Fruit fly (Drosophila melanogaster): ENCODE data around the gene CG13625.

CG13625 gene

DNA sequence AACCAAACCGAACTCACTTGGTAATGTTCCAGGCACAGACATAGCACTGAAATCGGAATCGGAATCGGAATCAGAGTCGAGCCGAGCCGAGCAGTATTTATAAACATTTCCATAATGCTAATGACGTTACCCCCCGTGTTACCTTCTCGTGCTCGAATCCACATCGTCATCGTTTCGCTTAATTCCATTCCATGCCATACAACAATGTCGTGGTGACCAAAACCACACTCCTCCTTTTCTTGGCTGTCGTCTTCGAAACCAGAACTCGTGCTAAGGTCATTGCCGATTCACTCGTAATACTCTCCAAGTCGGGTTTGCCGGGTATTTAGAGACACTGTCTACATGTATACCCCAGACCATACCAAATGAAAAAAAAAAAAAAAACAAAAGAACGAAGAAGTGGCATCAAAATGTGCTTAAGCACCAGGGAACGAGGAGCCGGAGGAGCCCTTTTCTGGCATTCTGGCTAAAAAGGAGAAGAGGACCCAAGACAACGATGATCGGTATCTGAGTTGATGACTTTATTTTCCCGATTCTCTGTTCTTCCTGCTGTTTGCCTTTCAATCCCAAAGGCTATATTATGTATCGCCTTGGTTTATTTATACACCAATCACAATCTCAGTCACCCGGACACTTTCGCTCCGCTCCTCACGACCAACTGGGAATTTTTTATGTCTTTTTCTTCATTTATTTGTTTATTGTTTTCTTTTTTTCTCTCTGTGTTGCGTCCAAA is 18.6 kb upstream of the CG13625 start (continued):
- TF ChIP-seq nom (GFP tag; optimal IDR thresholded peaks at IDR 0.05) = peak; percentile 80
- peak; percentile 42 for TF ChIP-seq abd-A (tag; optimal IDR thresholded peaks at IDR 0.05)
- TF ChIP-seq ham (GFP tag; IDR thresholded peaks at IDR 0.05) = no peak
- TF ChIP-seq grn (GFP tag; optimal IDR thresholded peaks at IDR 0.05) = peak; percentile 47
- peak; percentile 42 for TF ChIP-seq Blimp-1 (GFP tag; optimal IDR thresholded peaks at IDR 0.05)
- TF ChIP-seq br (optimal IDR thresholded peaks at IDR 0.05) = no peak
- TF ChIP-seq Dfd (GFP tag; optimal IDR thresholded peaks at IDR 0.05) = no peak
- TF ChIP-seq Nf-YC (tag; optimal IDR thresholded peaks at IDR 0.05) = no peak
- TF ChIP-seq row (GFP tag; IDR thresholded peaks at IDR 0.05) = no peak
- TF ChIP-seq D (optimal IDR thresholded peaks at IDR 0.05) = no peak
- no peak for TF ChIP-seq D (GFP tag; optimal IDR thresholded peaks at IDR 0.05)
- peak; percentile 77 for TF ChIP-seq Deaf1 (tag; optimal IDR thresholded peaks at IDR 0.05)
- TF ChIP-seq CG13894 (tag; optimal IDR thresholded peaks at IDR 0.05) = peak; percentile 81
- TF ChIP-seq kni (GFP tag; optimal IDR thresholded peaks at IDR 0.05) = peak; percentile 1
- no peak for TF ChIP-seq Scr (GFP tag; IDR thresholded peaks at IDR 0.05; ENCODE audit: partially characterized antibody)
- TF ChIP-seq sens (GFP tag) = peak; percentile 83
- peak in 1 of 2 experiments; percentile 25 for TF ChIP-seq eve (GFP tag; optimal IDR thresholded peaks at IDR 0.05)
- TF ChIP-seq Rx (GFP tag; IDR thresholded peaks at IDR 0.05) = no peak
- TF ChIP-seq luna (GFP tag; optimal IDR thresholded peaks at IDR 0.05) = no peak
- TF ChIP-seq CG5953 (GFP tag; IDR thresholded peaks at IDR 0.05) = no peak
- TF ChIP-seq esg (GFP tag; conservative IDR thresholded peaks at IDR 0.05) = no peak
- TF ChIP-seq amos (GFP tag; IDR thresholded peaks at IDR 0.05; ENCODE audit: partially characterized antibody) = no peak
- no peak for TF ChIP-seq CG33213 (GFP tag; optimal IDR thresholded peaks at IDR 0.05)
- TF ChIP-seq CG1024 (GFP tag; IDR thresholded peaks at IDR 0.05) = no peak
- TF ChIP-seq Ada2b (GFP tag; IDR thresholded peaks at IDR 0.05) = no peak
- TF ChIP-seq Bgb (GFP tag; IDR thresholded peaks at IDR 0.05; ENCODE audit: partially characterized antibody) = 0 out of 2 replicates have a peak, but pooled peaks have one; percentile 7
- TF ChIP-seq salm (tag; optimal IDR thresholded peaks at IDR 0.05) = no peak
- no peak for TF ChIP-seq tna (GFP tag; IDR thresholded peaks at IDR 0.05; ENCODE audit: partially characterized antibody)
- TF ChIP-seq lab (GFP tag; optimal IDR thresholded peaks at IDR 0.05) = no peak
- TF ChIP-seq unc-4 (GFP tag; IDR thresholded peaks at IDR 0.05; ENCODE audit: partially characterized antibody) = no peak
- peak; percentile 62 for TF ChIP-seq lbe (GFP tag; optimal IDR thresholded peaks at IDR 0.05)
- no peak for TF ChIP-seq jumu (GFP tag; optimal IDR thresholded peaks at IDR 0.05)
- peak; percentile 66 for TF ChIP-seq pros (GFP tag; optimal IDR thresholded peaks at IDR 0.05)
- peak; percentile 58 for TF ChIP-seq corto (GFP tag; optimal IDR thresholded peaks at IDR 0.05)
- peak; percentile 45 for TF ChIP-seq zf30C (GFP tag; optimal IDR thresholded peaks at IDR 0.05)
- TF ChIP-seq MBD-R2 (GFP tag; IDR thresholded peaks at IDR 0.05) = no peak
- no peak for TF ChIP-seq wor (GFP tag; IDR thresholded peaks at IDR 0.05)
- peak; percentile 93 for TF ChIP-seq vvl (GFP tag; IDR thresholded peaks at IDR 0.05)
- TF ChIP-seq stwl (tag; optimal IDR thresholded peaks at IDR 0.05) = no peak
- no peak for TF ChIP-seq dm (GFP tag; optimal IDR thresholded peaks at IDR 0.05)
- TF ChIP-seq CG12769 (tag; optimal IDR thresholded peaks at IDR 0.05) = peak; percentile 90
- no peak for TF ChIP-seq CG3995 (GFP tag; optimal IDR thresholded peaks at IDR 0.05)
- no peak for TF ChIP-seq cas (GFP tag; IDR thresholded peaks at IDR 0.05)
- peak; percentile 11 for TF ChIP-seq CG2712 (tag; optimal IDR thresholded peaks at IDR 0.05)
- no peak for TF ChIP-seq bsh (GFP tag; optimal IDR thresholded peaks at IDR 0.05)
- TF ChIP-seq CG31441 (GFP tag; IDR thresholded peaks at IDR 0.05) = no peak

Data from whole organism, embryonic.